Fruit fly (Drosophila melanogaster): ENCODE results near the gene CG14817.

DNA sequence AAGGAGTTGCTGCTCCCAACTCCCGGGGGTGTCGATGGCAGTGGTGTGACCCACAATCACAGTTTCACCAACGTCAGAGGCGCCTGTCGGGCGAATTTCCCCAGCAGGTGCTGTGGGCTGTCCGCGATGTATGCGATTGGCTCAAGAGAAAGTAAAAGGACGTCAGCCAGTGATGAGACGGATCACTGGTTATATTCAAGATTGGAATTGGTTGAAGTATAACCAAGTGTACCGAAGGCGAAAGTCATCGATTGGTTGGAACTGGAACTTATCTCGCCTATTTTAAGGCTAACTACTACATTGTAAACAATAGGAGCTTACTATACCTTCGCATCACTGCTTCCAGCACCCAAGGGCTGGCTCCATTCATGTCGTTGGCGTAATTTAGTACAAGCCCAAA, 26.0 kb upstream of the CG14817 start, which contains the start of gene CG32801:
- TF ChIP-seq fru (GFP tag; optimal IDR thresholded peaks at IDR 0.05) = no peak
- TF ChIP-seq CG9705 (GFP tag; optimal IDR thresholded peaks at IDR 0.05) = no peak
- no peak for TF ChIP-seq HLH106 (tag; optimal IDR thresholded peaks at IDR 0.05)
- TF ChIP-seq usp (GFP tag; optimal IDR thresholded peaks at IDR 0.05) = no peak
- TF ChIP-seq Myc (optimal IDR thresholded peaks at IDR 0.05) = no peak
- TF ChIP-seq woc (GFP tag; optimal IDR thresholded peaks at IDR 0.05) = no peak
- TF ChIP-seq foxo (GFP tag; optimal IDR thresholded peaks at IDR 0.05) = no peak
- no peak for TF ChIP-seq Jra (GFP tag; optimal IDR thresholded peaks at IDR 0.05)
- no peak for TF ChIP-seq Hnf4 (GFP tag; optimal IDR thresholded peaks at IDR 0.05)
- TF ChIP-seq psq (GFP tag; optimal IDR thresholded peaks at IDR 0.05) = no peak
- no peak for TF ChIP-seq lola (GFP tag; optimal IDR thresholded peaks at IDR 0.05)
- no peak for TF ChIP-seq pan (optimal IDR thresholded peaks at IDR 0.05)
- no peak for TF ChIP-seq GATAd (GFP tag; optimal IDR thresholded peaks at IDR 0.05)

All from whole organism, wandering third instar larva.